Worm (Caenorhabditis elegans) whole organism, L1 larva: ENCODE data around the gene arrd-7.
A peak's percentile ranks its signal among the peaks of the same experiment; 100 is the strongest.

Experiments used
- C04F5.9 ChIP-seq: sonication (generic microtip); optimal IDR thresholded peaks from 2 replicates; lab custom pipeline; 2016; ENCODE audit warnings: missing genetic modification characterization, missing compliant biosample characterization
- blmp-1 ChIP-seq: fragments of 150-350 bp; optimal IDR thresholded peaks from 2 replicates; lab custom pipeline; 2014; ENCODE audit warnings: missing biosample characterization, missing genetic modification characterization
- ceh-63 ChIP-seq: fragments of 200-800 bp; sonication (Bioruptor generic); optimal IDR thresholded peaks from 2 replicates; lab custom pipeline; 2018; ENCODE audit warnings: mild to moderate bottlenecking, missing genetic modification characterization, missing compliant biosample characterization
- ceh-88 ChIP-seq: fragments of 200-800 bp; sonication (Bioruptor generic); IDR thresholded peaks from 2 replicates; pipeline ENCODE4 v1.3.6; 2022; ENCODE audit warnings: missing genetic modification characterization, missing compliant biosample characterization
- ceh-90 ChIP-seq: sonication (generic microtip); optimal IDR thresholded peaks from 2 replicates; lab custom pipeline; 2016; ENCODE audit warnings: missing genetic modification characterization, missing compliant biosample characterization
- dpl-1 ChIP-seq, 3 experiments: fragments of 150-350 bp in 2 of 3; sonication (generic microtip) in 1 of 3; optimal IDR thresholded peaks; 2 replicates each; lab custom pipeline; 2014 to 2017; ENCODE audit warnings: missing biosample characterization in 3 of 3, missing genetic modification characterization in 3 of 3, missing genetic modification reagents in 3 of 3
- efl-3 ChIP-seq: fragments of 200-800 bp; sonication (Bioruptor generic); optimal IDR thresholded peaks from 2 replicates; lab custom pipeline; 2018; ENCODE audit warnings: mild to moderate bottlenecking, missing genetic modification characterization, missing compliant biosample characterization
- egl-13 ChIP-seq: sonication (generic microtip); optimal IDR thresholded peaks from 2 replicates; lab custom pipeline; 2016; ENCODE audit warnings: missing genotype, missing genetic modification reagents, missing genetic modification characterization, missing compliant biosample characterization
- elt-2 ChIP-seq: sonication (generic microtip); optimal IDR thresholded peaks from 2 replicates; lab custom pipeline; 2016; ENCODE audit warnings: missing genetic modification characterization, mild to moderate bottlenecking, inconsistent platforms, missing compliant biosample characterization, missing genetic modification reagents
- elt-3 ChIP-seq, 6 experiments: fragments of 150-350 bp in 1 of 6; sonication (generic microtip); optimal IDR thresholded peaks; 2 replicates each; lab custom pipeline; 2017 to 2018; ENCODE audit warnings: missing biosample characterization in 6 of 6, missing genetic modification characterization in 6 of 6, inconsistent platforms in 1 of 6
- ets-5 ChIP-seq: fragments of 200-800 bp; sonication (Bioruptor generic); IDR thresholded peaks from 2 replicates; pipeline ENCODE4 v1.3.6; 2022; ENCODE audit warnings: missing genetic modification characterization, missing compliant biosample characterization
- fkh-10 ChIP-seq: sonication (generic microtip); optimal IDR thresholded peaks from 2 replicates; lab custom pipeline; 2017; ENCODE audit warnings: missing biosample characterization, missing genetic modification reagents, missing genetic modification characterization
- fkh-4 ChIP-seq: sonication (generic microtip); optimal IDR thresholded peaks from 2 replicates; lab custom pipeline; 2016; ENCODE audit warnings: missing compliant biosample characterization, missing genetic modification characterization, borderline replicate concordance
- fkh-8 ChIP-seq: sonication (generic microtip); optimal IDR thresholded peaks from 2 replicates; lab custom pipeline; 2016; ENCODE audit warnings: mild to moderate bottlenecking, missing genetic modification characterization, missing compliant biosample characterization
- fos-1 ChIP-seq: fragments of 150-350 bp; optimal IDR thresholded peaks from 2 replicates; lab custom pipeline; 2014; ENCODE audit warnings: missing biosample characterization, missing genetic modification characterization
- grh-1 ChIP-seq: fragments of 200-800 bp; sonication (Bioruptor generic); IDR thresholded peaks from 2 replicates; pipeline ENCODE4 v1.3.6; 2022; ENCODE audit warnings: missing genetic modification reagents, missing genetic modification characterization, missing compliant biosample characterization
- hlh-17 ChIP-seq: fragments of 200-800 bp; sonication (Bioruptor generic); optimal IDR thresholded peaks from 2 replicates; lab custom pipeline; 2018; ENCODE audit warnings: missing genetic modification characterization, mild to moderate bottlenecking, missing compliant biosample characterization, moderate library complexity, borderline replicate concordance
- hpl-2 ChIP-seq: fragments of 150-350 bp; optimal IDR thresholded peaks from 2 replicates; lab custom pipeline; 2014; ENCODE audit warnings: missing biosample characterization, missing genetic modification reagents, missing genetic modification characterization
- irx-1 ChIP-seq: sonication (generic microtip); optimal IDR thresholded peaks from 2 replicates; lab custom pipeline; 2016; ENCODE audit warnings: missing genetic modification characterization, missing compliant biosample characterization
- lin-14 ChIP-seq: fragments of 200-800 bp; sonication (Bioruptor generic); optimal IDR thresholded peaks from 2 replicates; lab custom pipeline; 2018; ENCODE audit warnings: mild to moderate bottlenecking, missing genetic modification characterization, moderate library complexity, missing compliant biosample characterization
- lin-15B ChIP-seq: fragments of 150-350 bp; sonication (generic microtip); optimal IDR thresholded peaks from 3 replicates; lab custom pipeline; 2014; ENCODE audit warnings: missing biosample characterization, missing genetic modification characterization
- lin-39 ChIP-seq: fragments of 150-350 bp; optimal IDR thresholded peaks from 2 replicates; lab custom pipeline; 2014; ENCODE audit warnings: missing biosample characterization, missing genetic modification reagents, missing genetic modification characterization
- lsy-2 ChIP-seq, 2 experiments: fragments of 150-350 bp; optimal IDR thresholded peaks; 2 replicates each; lab custom pipeline; 2014; ENCODE audit warnings: missing biosample characterization in 2 of 2, missing genetic modification characterization in 2 of 2
- mdl-1 ChIP-seq, 2 experiments: fragments of 150-350 bp; optimal IDR thresholded peaks; 2 replicates each; lab custom pipeline; 2014 to 2017; ENCODE audit warnings: missing biosample characterization in 2 of 2, missing genetic modification characterization in 2 of 2, inconsistent platforms in 1 of 2
- mef-2 ChIP-seq: fragments of 150-350 bp; optimal IDR thresholded peaks from 2 replicates; lab custom pipeline; 2014; ENCODE audit warnings: missing biosample characterization, missing genetic modification characterization
- mep-1 ChIP-seq: fragments of 150-350 bp; optimal IDR thresholded peaks from 2 replicates; lab custom pipeline; 2014; ENCODE audit warnings: missing biosample characterization, missing genetic modification characterization
- nhr-11 ChIP-seq: fragments of 150-350 bp; optimal IDR thresholded peaks from 2 replicates; lab custom pipeline; 2014; ENCODE audit warnings: missing biosample characterization, missing genetic modification characterization
- nhr-20 ChIP-seq: sonication (generic microtip); optimal IDR thresholded peaks from 2 replicates; lab custom pipeline; 2016; ENCODE audit warnings: mild to moderate bottlenecking, missing genetic modification characterization, missing compliant biosample characterization
- nhr-237 ChIP-seq: fragments of 150-350 bp; optimal IDR thresholded peaks from 2 replicates; lab custom pipeline; 2014; ENCODE audit warnings: missing biosample characterization, missing genetic modification characterization
- nhr-28 ChIP-seq: fragments of 150-350 bp; optimal IDR thresholded peaks from 2 replicates; lab custom pipeline; 2014; ENCODE audit warnings: missing biosample characterization, missing genetic modification characterization
- nhr-47 ChIP-seq: sonication (generic microtip); optimal IDR thresholded peaks from 2 replicates; lab custom pipeline; 2016; ENCODE audit warnings: mild to moderate bottlenecking, missing genetic modification characterization, moderate library complexity, missing compliant biosample characterization
- nhr-76 ChIP-seq: sonication (generic microtip); optimal IDR thresholded peaks from 2 replicates; lab custom pipeline; 2017; ENCODE audit warnings: missing biosample characterization, missing genetic modification characterization
- nhr-77 ChIP-seq: fragments of 150-350 bp; optimal IDR thresholded peaks from 2 replicates; lab custom pipeline; 2014; ENCODE audit warnings: missing biosample characterization, missing genetic modification characterization
- nhr-84 ChIP-seq: sonication (generic microtip); optimal IDR thresholded peaks from 2 replicates; lab custom pipeline; 2017; ENCODE audit warnings: missing biosample characterization, missing genetic modification characterization
- nhr-85 ChIP-seq: sonication (generic microtip); peaks from one replicate; lab custom pipeline; 2016; ENCODE audit warnings: missing genetic modification characterization, inconsistent platforms, missing compliant biosample characterization
- nhr-90 ChIP-seq: sonication (generic microtip); optimal IDR thresholded peaks from 2 replicates; lab custom pipeline; 2016; ENCODE audit warnings: mild to moderate bottlenecking, missing genetic modification characterization, missing compliant biosample characterization; ENCODE audit not compliant: poor library complexity
- pag-3 ChIP-seq: sonication (generic microtip); optimal IDR thresholded peaks from 2 replicates; lab custom pipeline; 2017; ENCODE audit warnings: missing genetic modification characterization, mild to moderate bottlenecking, missing compliant biosample characterization, antibody characterized with exemption, borderline replicate concordance; ENCODE audit not compliant: insufficient read depth
- pax-3 ChIP-seq: fragments of 200-800 bp; sonication (Bioruptor generic); optimal IDR thresholded peaks from 2 replicates; lab custom pipeline; 2018; ENCODE audit warnings: mild to moderate bottlenecking, missing genetic modification characterization, moderate library complexity, missing compliant biosample characterization
- pqm-1 ChIP-seq: sonication (generic microtip); optimal IDR thresholded peaks from 3 replicates; lab custom pipeline; 2017; ENCODE audit warnings: missing biosample characterization, missing genetic modification characterization
- snpc-4 ChIP-seq: fragments of 150-350 bp; optimal IDR thresholded peaks from 2 replicates; lab custom pipeline; 2014; ENCODE audit warnings: missing biosample characterization, missing genetic modification characterization
- snu-23 ChIP-seq: sonication (generic microtip); optimal IDR thresholded peaks from 2 replicates; lab custom pipeline; 2016; ENCODE audit warnings: missing genetic modification characterization, missing compliant biosample characterization
- sox-4 ChIP-seq: sonication (generic microtip); optimal IDR thresholded peaks from 2 replicates; lab custom pipeline; 2016; ENCODE audit warnings: missing genetic modification characterization, missing compliant biosample characterization
- sup-37 ChIP-seq: fragments of 200-800 bp; sonication (Bioruptor generic); optimal IDR thresholded peaks from 2 replicates; lab custom pipeline; 2018; ENCODE audit warnings: mild to moderate bottlenecking, missing genetic modification characterization, missing compliant biosample characterization
- unc-130 ChIP-seq: fragments of 150-350 bp; optimal IDR thresholded peaks from 2 replicates; lab custom pipeline; 2017; ENCODE audit warnings: missing biosample characterization, missing genetic modification characterization, inconsistent platforms
- unc-62 ChIP-seq: fragments of 150-350 bp; optimal IDR thresholded peaks from 2 replicates; lab custom pipeline; 2014; ENCODE audit warnings: missing biosample characterization, missing genetic modification reagents, missing genetic modification characterization
- unc-98 ChIP-seq: fragments of 200-800 bp; sonication (Bioruptor generic); IDR thresholded peaks from 2 replicates; pipeline ENCODE4 v1.3.6; 2022; ENCODE audit warnings: missing genetic modification characterization, missing compliant biosample characterization
- xbp-1 ChIP-seq: sonication (generic microtip); optimal IDR thresholded peaks from 2 replicates; lab custom pipeline; 2016; ENCODE audit warnings: missing genetic modification characterization, missing compliant biosample characterization
- zag-1 ChIP-seq: fragments of 150-350 bp; optimal IDR thresholded peaks from 2 replicates; lab custom pipeline; 2014; ENCODE audit warnings: missing biosample characterization, missing genetic modification characterization
- zip-4 ChIP-seq: fragments of 200-800 bp; sonication (Bioruptor generic); optimal IDR thresholded peaks from 2 replicates; lab custom pipeline; 2018; ENCODE audit warnings: mild to moderate bottlenecking, missing genetic modification characterization, moderate library complexity, missing compliant biosample characterization
- ztf-11 ChIP-seq, 2 experiments: sonication (generic microtip); optimal IDR thresholded peaks; 2 replicates each; lab custom pipeline; 2016 to 2017; ENCODE audit warnings: missing genetic modification characterization in 2 of 2, missing biosample characterization in 1 of 2, missing compliant biosample characterization in 1 of 2
- ztf-4 ChIP-seq: fragments of 150-350 bp; optimal IDR thresholded peaks from 2 replicates; lab custom pipeline; 2014; ENCODE audit warnings: missing biosample characterization, missing genetic modification characterization

arrd-7 gene

ce11 chrII:12051601-12052000, 10.8 kb downstream of the arrd-7 start (continued):
- TF ChIP-seq lin-39 (tag; lab: Kevin White, UChicago) (no peak), lsy-2 (tag; optimal IDR thresholded peaks at IDR 0.05; lab: Kevin White, UChicago) (no peak), ceh-88 (GFP tag; lab: Robert Waterston, UW) (no peak), ztf-4 (tag; lab: Kevin White, UChicago) (no peak), mdl-1 (tag; optimal IDR thresholded peaks at IDR 0.05; lab: Kevin White, UChicago) (peak in 1 of 2 experiments; percentile 75), unc-62 (GFP tag; lab: Kevin White, UChicago) (no peak), lin-14 (GFP tag; lab: Kevin White, UChicago) (peak; percentile 18), xbp-1 (tag; lab: Kevin White, UChicago) (no peak), elt-2 (no peak), nhr-20 (peak; percentile 48), nhr-85 (peak; percentile 74), fos-1 (tag; lab: Kevin White, UChicago) (no peak), mef-2 (tag; lab: Kevin White, UChicago) (no peak), dpl-1 (GFP tag; optimal IDR thresholded peaks at IDR 0.05; lab: Kevin White, UChicago) (peak in 1 of 3 experiments; percentile 48), fkh-8 (tag; lab: Kevin White, UChicago) (no peak), grh-1 (GFP tag; lab: Robert Waterston, UW) (no peak), nhr-77 (tag; lab: Kevin White, UChicago) (no peak), nhr-28 (tag; lab: Kevin White, UChicago) (no peak), unc-130 (tag; lab: Kevin White, UChicago) (no peak), ceh-63 (no peak), fkh-4 (tag; lab: Kevin White, UChicago) (no peak), fkh-10 (GFP tag; lab: Kevin White, UChicago) (no peak), zag-1 (tag; lab: Kevin White, UChicago) (no peak), nhr-84 (tag; lab: Kevin White, UChicago) (no peak), ceh-90 (no peak), pag-3 (tag; lab: Kevin White, UChicago) (no peak), nhr-11 (tag; lab: Kevin White, UChicago) (no peak), mep-1 (tag; lab: Kevin White, UChicago) (no peak), ets-5 (GFP tag; lab: Robert Waterston, UW) (no peak), blmp-1 (tag; lab: Kevin White, UChicago) (peak; percentile 79), snpc-4 (no peak), nhr-47 (tag; lab: Kevin White, UChicago) (peak; percentile 12), efl-3 (no peak), elt-3 (tag; optimal IDR thresholded peaks at IDR 0.05; lab: Kevin White, UChicago) (peak in 3 of 6 experiments; percentile 24 to 84 (median 37)), irx-1 (tag; lab: Kevin White, UChicago) (no peak), sox-4 (tag; lab: Kevin White, UChicago) (no peak), egl-13 (tag; lab: Kevin White, UChicago) (no peak), nhr-237 (tag; lab: Kevin White, UChicago) (no peak)
- TF ChIP-seq, all 84 proteins: peak for 14

ce11 chrII:12050607-12051006, 11.8 kb downstream of the arrd-7 start:
- TF ChIP-seq sup-37 (GFP tag; lab: Kevin White, UChicago) (no peak), nhr-76 (tag; lab: Kevin White, UChicago) (no peak), nhr-90 (tag; lab: Kevin White, UChicago) (peak; percentile 52), nhr-84 (tag; lab: Kevin White, UChicago) (no peak), xbp-1 (tag; lab: Kevin White, UChicago) (no peak), unc-98 (no peak), hlh-17 (GFP tag; lab: Kevin White, UChicago) (no peak), lin-15B (tag; lab: Kevin White, UChicago) (no peak), egl-13 (tag; lab: Kevin White, UChicago) (no peak), zip-4 (GFP tag; lab: Kevin White, UChicago) (no peak), mdl-1 (tag; optimal IDR thresholded peaks at IDR 0.05; lab: Kevin White, UChicago) (peak in 1 of 2 experiments; percentile 28), nhr-237 (tag; lab: Kevin White, UChicago) (no peak), fkh-10 (GFP tag; lab: Kevin White, UChicago) (no peak), mef-2 (tag; lab: Kevin White, UChicago) (no peak), lin-14 (GFP tag; lab: Kevin White, UChicago) (peak; percentile 22), fos-1 (tag; lab: Kevin White, UChicago) (no peak), elt-3 (tag; optimal IDR thresholded peaks at IDR 0.05; lab: Kevin White, UChicago) (peak in 2 of 6 experiments; percentile 12 to 64), C04F5.9 (tag; lab: Kevin White, UChicago) (no peak), nhr-28 (tag; lab: Kevin White, UChicago) (no peak), ztf-11 (tag; optimal IDR thresholded peaks at IDR 0.05; lab: Kevin White, UChicago) (no peak), pqm-1 (no peak), hpl-2 (GFP tag; lab: Kevin White, UChicago) (no peak), snu-23 (GFP tag; lab: Kevin White, UChicago) (peak; percentile 59), nhr-20 (peak; percentile 60), pax-3 (tag; lab: Kevin White, UChicago) (no peak)
